Fruit fly (Drosophila melanogaster) whole organism, embryonic: ENCODE measurements around the gene RhoGAPp190.

Source experiments
- Atf6 ChIP-seq: fragments of 200-800 bp; sonication (Bioruptor generic); IDR thresholded peaks from 2 replicates; pipeline ENCODE4 v1.3.6; 2022; ENCODE audit warnings: missing biosample characterization, missing genetic modification characterization
- CG10274 ChIP-seq: fragments of 200-800 bp; sonication (Bioruptor generic); optimal IDR thresholded peaks from 3 replicates; lab custom pipeline; 2017; ENCODE audit warnings: missing biosample characterization, mild to moderate bottlenecking, missing genetic modification characterization
- CG10654 ChIP-seq: fragments of 200-800 bp; sonication (Bioruptor generic); optimal IDR thresholded peaks from 2 replicates; lab custom pipeline; 2016; ENCODE audit warnings: missing biosample characterization, missing genetic modification characterization
- CG11504 ChIP-seq: fragments of 200-800 bp; sonication (Bioruptor generic); optimal IDR thresholded peaks from 3 replicates; lab custom pipeline; 2019; ENCODE audit warnings: missing biosample characterization, mild to moderate bottlenecking, missing genetic modification characterization, moderate library complexity
- CG13424 ChIP-seq: fragments of 200-800 bp; sonication (Bioruptor generic); optimal IDR thresholded peaks from 2 replicates; lab custom pipeline; 2019; ENCODE audit warnings: missing biosample characterization, mild to moderate bottlenecking, missing genetic modification characterization, moderate library complexity
- CG15269 ChIP-seq: fragments of 200-800 bp; sonication (Bioruptor generic); optimal IDR thresholded peaks from 2 replicates; lab custom pipeline; 2018; ENCODE audit warnings: missing biosample characterization, mild to moderate bottlenecking, missing genetic modification characterization, moderate library complexity
- CG17361 ChIP-seq: fragments of 200-800 bp; sonication (Bioruptor generic); IDR thresholded peaks from 3 replicates; pipeline ENCODE4 v1.3.6; 2022; ENCODE audit warnings: missing biosample characterization, missing genetic modification characterization
- CG17829 ChIP-seq: fragments of 200-800 bp; optimal IDR thresholded peaks from 2 replicates; lab custom pipeline; 2019; ENCODE audit warnings: missing biosample characterization, mild to moderate bottlenecking, missing genetic modification characterization, moderate library complexity
- CG18262 ChIP-seq: fragments of 200-800 bp; optimal IDR thresholded peaks from 3 replicates; lab custom pipeline; 2019; ENCODE audit warnings: missing biosample characterization, mild to moderate bottlenecking, missing genetic modification characterization, moderate library complexity
- CG18476 ChIP-seq: fragments of 200-800 bp; sonication (Bioruptor generic); optimal IDR thresholded peaks from 2 replicates; lab custom pipeline; 2016; ENCODE audit warnings: missing biosample characterization, mild to moderate bottlenecking, missing genetic modification characterization
- CG2678 ChIP-seq: fragments of 200-800 bp; sonication (Bioruptor generic); optimal IDR thresholded peaks from 3 replicates; lab custom pipeline; 2019; ENCODE audit warnings: missing biosample characterization, mild to moderate bottlenecking, missing genetic modification characterization, moderate library complexity
- CG30020 ChIP-seq: fragments of 200-800 bp; optimal IDR thresholded peaks from 2 replicates; lab custom pipeline; 2019; ENCODE audit warnings: missing biosample characterization, mild to moderate bottlenecking, missing genetic modification characterization, moderate library complexity
- CG42726 ChIP-seq: fragments of 200-800 bp; sonication (Bioruptor generic); IDR thresholded peaks from 2 replicates; pipeline ENCODE4 v1.3.6; 2022; ENCODE audit warnings: missing biosample characterization, missing genetic modification characterization; ENCODE audit not compliant: partially characterized antibody
- CG7839 ChIP-seq: fragments of 200-800 bp; sonication (Bioruptor generic); optimal IDR thresholded peaks from 3 replicates; lab custom pipeline; 2018; ENCODE audit warnings: missing biosample characterization, mild to moderate bottlenecking, missing genetic modification characterization, moderate library complexity
- CG7928 ChIP-seq: fragments of 200-800 bp; sonication (Bioruptor generic); optimal IDR thresholded peaks from 2 replicates; lab custom pipeline; 2017; ENCODE audit warnings: missing biosample characterization, mild to moderate bottlenecking, missing genetic modification characterization
- CG9876 ChIP-seq: fragments of 200-800 bp; sonication (Bioruptor generic); optimal IDR thresholded peaks from 2 replicates; lab custom pipeline; 2016; ENCODE audit warnings: missing biosample characterization, missing genetic modification characterization
- Camta ChIP-seq: fragments of 200-800 bp; sonication (Bioruptor generic); optimal IDR thresholded peaks from 2 replicates; lab custom pipeline; 2016; ENCODE audit warnings: missing biosample characterization, missing genetic modification characterization
- CkIIα-i1 ChIP-seq: fragments of 200-800 bp; sonication (Bioruptor generic); IDR thresholded peaks from 2 replicates; pipeline ENCODE4 v1.3.6; 2022; ENCODE audit warnings: missing biosample characterization, missing genetic modification characterization
- E2f1 ChIP-seq: fragments of 200-800 bp; sonication (Bioruptor generic); IDR thresholded peaks from 2 replicates; pipeline ENCODE4 v1.3.6; 2022; ENCODE audit warnings: missing biosample characterization, missing genetic modification characterization
- ERR ChIP-seq: fragments of 200-800 bp; sonication (Bioruptor generic); optimal IDR thresholded peaks from 2 replicates; lab custom pipeline; 2016; ENCODE audit warnings: missing biosample characterization, missing genetic modification characterization
- Ets65A ChIP-seq: fragments of 200-800 bp; sonication (Bioruptor generic); peaks from one replicate; lab custom pipeline; 2016; ENCODE audit warnings: missing biosample characterization, missing genetic modification characterization
- HLHmδ ChIP-seq: fragments of 200-800 bp; sonication (Bioruptor generic); optimal IDR thresholded peaks from 2 replicates; lab custom pipeline; 2018; ENCODE audit warnings: missing biosample characterization, mild to moderate bottlenecking, missing genetic modification characterization, moderate library complexity
- Hr78 ChIP-seq, 2 experiments: fragments of 200-800 bp in 1 of 2; fragments of >200 bp in 1 of 2; sonication (Bioruptor generic) in 1 of 2; optimal IDR thresholded peaks; 2 replicates each; lab custom pipeline; 2017 to 2019; ENCODE audit warnings: missing biosample characterization in 2 of 2, missing genetic modification characterization in 2 of 2, mild to moderate bottlenecking in 1 of 2, moderate library complexity in 1 of 2
- Jarid2 ChIP-seq: fragments of 200-800 bp; sonication (Bioruptor generic); optimal IDR thresholded peaks from 3 replicates; lab custom pipeline; 2017; ENCODE audit warnings: mild to moderate bottlenecking, missing biosample characterization, missing genetic modification reagents, missing genetic modification characterization
- MBD-R2 ChIP-seq: fragments of 200-800 bp; sonication (Bioruptor generic); IDR thresholded peaks from 2 replicates; pipeline ENCODE4 v1.3.6; 2022; ENCODE audit warnings: missing biosample characterization, missing genetic modification characterization
- Med ChIP-seq: fragments of 200-800 bp; sonication (Bioruptor generic); peaks from one replicate; lab custom pipeline; 2016; ENCODE audit warnings: missing biosample characterization, missing genetic modification characterization, mild to moderate bottlenecking, inconsistent platforms, moderate library complexity
- Nf-YC ChIP-seq: fragments of 200-800 bp; optimal IDR thresholded peaks from 3 replicates; lab custom pipeline; 2019; ENCODE audit warnings: missing biosample characterization, mild to moderate bottlenecking, missing genetic modification characterization, moderate library complexity
- Oli ChIP-seq: fragments of 200-800 bp; sonication (Bioruptor generic); optimal IDR thresholded peaks from 2 replicates; lab custom pipeline; 2018; ENCODE audit warnings: missing biosample characterization, mild to moderate bottlenecking, missing genetic modification characterization, moderate library complexity
- Pdp1 ChIP-seq, 2 experiments: fragments of 200-800 bp; sonication (Bioruptor generic); optimal IDR thresholded peaks; 3 replicates each; lab custom pipeline; 2016; ENCODE audit warnings: missing biosample characterization in 2 of 2, missing genetic modification characterization in 2 of 2, mild to moderate bottlenecking in 1 of 2, moderate library complexity in 1 of 2
- Sox100B ChIP-seq: fragments of 200-800 bp; sonication (Bioruptor generic); optimal IDR thresholded peaks from 3 replicates; lab custom pipeline; 2018; ENCODE audit warnings: missing biosample characterization, mild to moderate bottlenecking, missing genetic modification characterization
- al ChIP-seq: fragments of 200-800 bp; sonication (Bioruptor generic); IDR thresholded peaks from 2 replicates; pipeline ENCODE4 v1.3.6; 2022; ENCODE audit warnings: missing biosample characterization, missing genetic modification characterization
- bbx ChIP-seq: fragments of 200-800 bp; sonication (Bioruptor generic); IDR thresholded peaks from 2 replicates; pipeline ENCODE4 v1.3.6; 2022; ENCODE audit warnings: missing biosample characterization, missing genetic modification characterization; ENCODE audit not compliant: partially characterized antibody
- br ChIP-seq: fragments of >200 bp; optimal IDR thresholded peaks from 2 replicates; lab custom pipeline; 2017
- chinmo ChIP-seq: fragments of 200-800 bp; sonication (Bioruptor generic); IDR thresholded peaks from 4 replicates; pipeline ENCODE4 v1.3.6; 2022; ENCODE audit warnings: missing biosample characterization, missing genetic modification characterization; ENCODE audit not compliant: partially characterized antibody
- dati ChIP-seq: fragments of 200-800 bp; sonication (Bioruptor generic); IDR thresholded peaks from 2 replicates; pipeline ENCODE4 v1.3.6; 2022; ENCODE audit warnings: missing biosample characterization, missing genetic modification characterization
- dm ChIP-seq: fragments of 200-800 bp; sonication (Bioruptor generic); optimal IDR thresholded peaks from 3 replicates; lab custom pipeline; 2016; ENCODE audit warnings: missing biosample characterization, missing genetic modification characterization
- dysf ChIP-seq: fragments of 200-800 bp; sonication (Bioruptor generic); IDR thresholded peaks from 3 replicates; pipeline ENCODE4 v1.3.6; 2022; ENCODE audit warnings: missing biosample characterization, missing genetic modification characterization
- esg ChIP-seq: fragments of 200-800 bp; sonication (Bioruptor generic); conservative IDR thresholded peaks from 2 replicates; pipeline ENCODE4 v1.3.6; 2022; ENCODE audit warnings: missing biosample characterization, missing genetic modification characterization
- gem ChIP-seq: fragments of 200-800 bp; sonication (Bioruptor generic); optimal IDR thresholded peaks from 2 replicates; lab custom pipeline; 2019; ENCODE audit warnings: missing biosample characterization, mild to moderate bottlenecking, missing genetic modification characterization, moderate library complexity
- hb ChIP-seq: fragments of 200-800 bp; sonication (Bioruptor generic); IDR thresholded peaks from 3 replicates; pipeline ENCODE4 v1.3.6; 2022; ENCODE audit warnings: missing biosample characterization, missing genetic modification characterization; ENCODE audit not compliant: partially characterized antibody
- insv ChIP-seq, 2 experiments: fragments of 200-800 bp; sonication (Bioruptor generic); optimal IDR thresholded peaks; 3 replicates each; lab custom pipeline; 2016 to 2018; ENCODE audit warnings: missing biosample characterization in 2 of 2, missing genetic modification characterization in 2 of 2
- pb ChIP-seq: fragments of 200-800 bp; sonication (Bioruptor generic); optimal IDR thresholded peaks from 3 replicates; lab custom pipeline; 2016; ENCODE audit warnings: missing biosample characterization, missing genetic modification characterization
- scrt ChIP-seq: fragments of 200-800 bp; sonication (Bioruptor generic); optimal IDR thresholded peaks from 2 replicates; lab custom pipeline; 2018; ENCODE audit warnings: missing biosample characterization, mild to moderate bottlenecking, missing genetic modification characterization, moderate library complexity
- sisA ChIP-seq: fragments of 200-800 bp; sonication (Bioruptor generic); IDR thresholded peaks from 2 replicates; pipeline ENCODE4 v1.3.6; 2022; ENCODE audit warnings: missing biosample characterization, missing genetic modification characterization
- sr ChIP-seq: fragments of 200-800 bp; sonication (Bioruptor generic); IDR thresholded peaks from 3 replicates; pipeline ENCODE4 v1.3.6; 2022; ENCODE audit warnings: missing biosample characterization, missing genetic modification characterization
- tgo ChIP-seq: fragments of 200-800 bp; sonication (Bioruptor generic); IDR thresholded peaks from 3 replicates; pipeline ENCODE4 v1.3.6; 2022; ENCODE audit warnings: missing biosample characterization, missing genetic modification characterization
- unpg ChIP-seq: fragments of 200-800 bp; sonication (Bioruptor generic); optimal IDR thresholded peaks from 3 replicates; lab custom pipeline; 2018; ENCODE audit warnings: missing biosample characterization, mild to moderate bottlenecking, missing genetic modification characterization, moderate library complexity
- wdn ChIP-seq: fragments of 200-800 bp; sonication (Bioruptor generic); IDR thresholded peaks from 2 replicates; pipeline ENCODE4 v1.3.6; 2022; ENCODE audit warnings: missing biosample characterization, missing genetic modification characterization
- yki ChIP-seq: fragments of >200 bp; optimal IDR thresholded peaks from 3 replicates; lab custom pipeline; 2018

Gene RhoGAPp190

DNA sequence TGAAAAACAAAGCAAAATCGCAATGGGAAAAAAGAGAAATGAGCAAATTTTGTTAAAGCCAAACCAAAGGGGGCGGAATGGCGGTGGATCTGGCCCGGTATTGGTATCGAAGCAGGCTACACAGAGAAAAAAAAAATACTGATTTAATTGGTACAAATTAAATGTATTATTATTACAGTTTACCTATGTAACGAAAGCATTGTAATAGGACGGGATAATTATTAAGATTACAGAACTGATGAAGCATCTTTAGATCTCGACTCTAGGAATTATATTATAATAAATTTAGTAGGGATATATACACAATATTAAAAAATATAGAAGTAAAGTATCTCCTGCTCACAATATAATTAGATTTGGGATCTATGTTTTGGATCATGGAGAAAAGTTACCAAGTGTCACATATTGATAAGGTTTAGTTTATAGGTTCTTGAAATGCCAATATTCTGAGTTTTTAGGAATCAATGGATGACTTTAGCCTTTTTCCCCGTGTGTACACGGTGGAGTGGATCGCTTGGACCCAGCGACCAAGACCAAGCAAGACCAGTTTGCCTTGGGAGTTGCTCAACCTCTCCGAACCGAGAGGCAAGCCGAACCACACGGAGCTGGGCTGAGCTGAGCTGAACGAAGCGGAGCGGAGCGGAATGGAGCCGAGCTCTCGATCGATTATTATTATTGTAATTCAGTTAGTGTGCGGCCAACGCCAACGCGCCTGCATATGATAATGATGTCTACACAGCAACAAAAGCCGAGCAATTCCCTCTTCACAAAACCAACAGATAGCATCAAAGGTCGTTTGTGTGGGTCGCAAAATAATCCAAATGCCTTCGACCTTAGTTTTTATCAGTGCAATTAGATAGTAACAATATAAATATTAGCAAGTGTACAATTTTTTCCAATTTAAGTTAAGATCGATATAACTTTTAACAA lies 27.5 kb upstream of the RhoGAPp190 start:
- no peak for TF ChIP-seq ERR (GFP tag; lab: Kevin White, UChicago)
- no peak for TF ChIP-seq Med (GFP tag; lab: Kevin White, UChicago)
- TF ChIP-seq wdn, result no peak
- no peak for TF ChIP-seq esg (GFP tag; lab: Robert Waterston, UW)
- TF ChIP-seq Oli (tag; lab: Kevin White, UChicago), result peak; percentile 22
- peak; percentile 4 for TF ChIP-seq unpg (GFP tag; lab: Kevin White, UChicago)
- no peak for TF ChIP-seq bbx (GFP tag; lab: Robert Waterston, UW)
- TF ChIP-seq CG13424 (tag; lab: Kevin White, UChicago), result peak; percentile 39
- TF ChIP-seq insv (GFP tag; optimal IDR thresholded peaks at IDR 0.05; lab: Kevin White, UChicago), result no peak
- no peak for TF ChIP-seq al
- peak; percentile 7 for TF ChIP-seq Nf-YC (tag; lab: Kevin White, UChicago)
- TF ChIP-seq yki (lab: Kevin White, UChicago), result no peak
- no peak for TF ChIP-seq Atf6 (GFP tag; lab: Robert Waterston, UW)
- peak; percentile 8 for TF ChIP-seq Ets65A (GFP tag; lab: Kevin White, UChicago)
- TF ChIP-seq HLHmδ (GFP tag; lab: Kevin White, UChicago), result no peak
- TF ChIP-seq CG30020 (tag; lab: Kevin White, UChicago), result no peak
- TF ChIP-seq CG2678, result peak; percentile 29
- peak; percentile 9 for TF ChIP-seq CG18262 (tag; lab: Kevin White, UChicago)
- no peak for TF ChIP-seq Jarid2
- no peak for TF ChIP-seq CG17829 (tag; lab: Kevin White, UChicago)
- TF ChIP-seq CG17361, result 0 out of 3 replicates have a peak, but pooled peaks have one; percentile 24
- TF ChIP-seq MBD-R2, result no peak
- peak; percentile 24 for TF ChIP-seq CG7839
- TF ChIP-seq scrt (GFP tag; lab: Kevin White, UChicago), result no peak
- TF ChIP-seq dm, result no peak
- TF ChIP-seq CG10654 (GFP tag; lab: Kevin White, UChicago), result no peak
- TF ChIP-seq CG42726 (GFP tag; lab: Robert Waterston, UW), result no peak
- peak; percentile 81; the same call in 2 of the 3 replicates for TF ChIP-seq sr (GFP tag; lab: Robert Waterston, UW)
- no peak for TF ChIP-seq E2f1
- TF ChIP-seq CG10274 (GFP tag; lab: Kevin White, UChicago), result no peak
- no peak for TF ChIP-seq dati (GFP tag; lab: Robert Waterston, UW)
- peak; percentile 37 for TF ChIP-seq Sox100B (GFP tag; lab: Kevin White, UChicago)
- no peak for TF ChIP-seq Camta (GFP tag; lab: Kevin White, UChicago)
- no peak for TF ChIP-seq CG7928
- no peak for TF ChIP-seq pb (GFP tag; lab: Kevin White, UChicago)
- no peak for TF ChIP-seq hb
- no peak for TF ChIP-seq br (lab: Kevin White, UChicago)
- TF ChIP-seq CG15269, result peak; percentile 26
- TF ChIP-seq chinmo (GFP tag; lab: Robert Waterston, UW), result peak; percentile 81; the same call in 2 of the 4 replicates
- no peak for TF ChIP-seq Pdp1 (GFP tag; optimal IDR thresholded peaks at IDR 0.05; lab: Kevin White, UChicago)
- peak; percentile 48 for TF ChIP-seq CG11504 (tag; lab: Kevin White, UChicago)
- no peak for TF ChIP-seq Hr78 (GFP tag; optimal IDR thresholded peaks at IDR 0.05; lab: Kevin White, UChicago)
- TF ChIP-seq gem, result peak; percentile 46
- TF ChIP-seq dysf (GFP tag; lab: Robert Waterston, UW), result 0 out of 3 replicates have a peak, but pooled peaks have one; percentile 27
- TF ChIP-seq CkIIα-i1 (GFP tag; lab: Robert Waterston, UW), result no peak
- no peak for TF ChIP-seq sisA (GFP tag; lab: Robert Waterston, UW)
- TF ChIP-seq CG9876 (GFP tag; lab: Kevin White, UChicago), result no peak
- TF ChIP-seq CG18476 (GFP tag; lab: Kevin White, UChicago), result no peak
- 0 out of 3 replicates have a peak, but pooled peaks have one; percentile 20 for TF ChIP-seq tgo (GFP tag; lab: Robert Waterston, UW)
